Worm (Caenorhabditis elegans) whole organism, mixed stage, embryonic: ENCODE measurements around the gene C53A5.11.

Source experiments
- M03D4.4 ChIP-seq: sonication (generic microtip); optimal IDR thresholded peaks from 2 replicates; lab custom pipeline; 2017; ENCODE audit warnings: mild to moderate bottlenecking, missing genetic modification characterization, missing compliant biosample characterization
- ces-1 ChIP-seq: fragments of 150-350 bp; optimal IDR thresholded peaks from 2 replicates; lab custom pipeline; 2014; ENCODE audit warnings: missing biosample characterization, missing genetic modification reagents, missing genetic modification characterization
- elt-1 ChIP-seq: sonication (generic microtip); optimal IDR thresholded peaks from 2 replicates; lab custom pipeline; 2017; ENCODE audit warnings: missing genetic modification characterization, mild to moderate bottlenecking, missing compliant biosample characterization, antibody characterized with exemption, moderate library complexity, borderline replicate concordance; ENCODE audit not compliant: insufficient read depth
- elt-3 ChIP-seq: fragments of 150-350 bp; optimal IDR thresholded peaks from 2 replicates; lab custom pipeline; 2014; ENCODE audit warnings: missing biosample characterization, missing genetic modification characterization
- ham-2 ChIP-seq: fragments of 200-800 bp; sonication (Bioruptor generic); optimal IDR thresholded peaks from 2 replicates; lab custom pipeline; 2018; ENCODE audit warnings: mild to moderate bottlenecking, missing genetic modification characterization, missing compliant biosample characterization
- nhr-12 ChIP-seq: fragments of 150-350 bp; optimal IDR thresholded peaks from 2 replicates; lab custom pipeline; 2014; ENCODE audit warnings: missing biosample characterization, missing genetic modification characterization
- nhr-237 ChIP-seq: fragments of 150-350 bp; optimal IDR thresholded peaks from 2 replicates; lab custom pipeline; 2014; ENCODE audit warnings: missing biosample characterization, missing genetic modification characterization
- nhr-28 ChIP-seq: fragments of 150-350 bp; optimal IDR thresholded peaks from 2 replicates; lab custom pipeline; 2014; ENCODE audit warnings: missing biosample characterization, missing genetic modification characterization
- nhr-76 ChIP-seq: sonication (generic microtip); optimal IDR thresholded peaks from 2 replicates; lab custom pipeline; 2017; ENCODE audit warnings: missing biosample characterization, missing genetic modification characterization
- snpc-4 ChIP-seq: fragments of 150-350 bp; optimal IDR thresholded peaks from 2 replicates; lab custom pipeline; 2014; ENCODE audit warnings: missing biosample characterization, missing genetic modification characterization
- sptf-1 ChIP-seq: sonication (generic microtip); optimal IDR thresholded peaks from 2 replicates; lab custom pipeline; 2017; ENCODE audit warnings: mild to moderate bottlenecking, missing genetic modification characterization, moderate library complexity, missing compliant biosample characterization
- unc-39 ChIP-seq: fragments of 150-350 bp; optimal IDR thresholded peaks from 2 replicates; lab custom pipeline; 2014; ENCODE audit warnings: missing biosample characterization, missing genetic modification characterization
- unc-62 ChIP-seq: fragments of 150-350 bp; optimal IDR thresholded peaks from 2 replicates; lab custom pipeline; 2014; ENCODE audit warnings: missing biosample characterization, missing genetic modification reagents, missing genetic modification characterization
- ztf-11 ChIP-seq: fragments of 150-350 bp; optimal IDR thresholded peaks from 2 replicates; lab custom pipeline; 2014; ENCODE audit warnings: missing biosample characterization, missing genetic modification characterization

ce11 chrV:14579619-14580018 is 16.9 kb downstream of the C53A5.11 start, which contains the start of gene gar-3:
- TF ChIP-seq elt-3 (tag; lab: Kevin White, UChicago) (no peak), nhr-237 (tag; lab: Kevin White, UChicago) (no peak), ham-2 (GFP tag; lab: Kevin White, UChicago) (no peak), unc-62 (no peak), sptf-1 (tag; lab: Kevin White, UChicago) (no peak), nhr-12 (tag; lab: Kevin White, UChicago) (no peak), ztf-11 (tag; lab: Kevin White, UChicago) (no peak), unc-39 (tag; lab: Kevin White, UChicago) (no peak), M03D4.4 (tag; lab: Kevin White, UChicago) (no peak), nhr-76 (tag; lab: Kevin White, UChicago) (no peak), snpc-4 (tag; lab: Kevin White, UChicago) (no peak), elt-1 (no peak), nhr-28 (tag; lab: Kevin White, UChicago) (no peak), ces-1 (GFP tag; lab: Kevin White, UChicago) (no peak)
